Fruit fly (Drosophila melanogaster) whole organism, embryonic: ENCODE results near the gene CG18135.
A peak's percentile ranks its signal among the peaks of the same experiment; 100 is the strongest.

Source experiments
- B-H1 ChIP-seq: fragments of 200-800 bp; sonication (Bioruptor generic); IDR thresholded peaks from 3 replicates; pipeline ENCODE4 v1.3.6; 2022; ENCODE audit warnings: missing biosample characterization, missing genetic modification characterization
- Bgb ChIP-seq: fragments of 200-800 bp; sonication (Bioruptor generic); IDR thresholded peaks from 2 replicates; pipeline ENCODE4 v1.3.6; 2022; ENCODE audit warnings: missing biosample characterization, missing genetic modification characterization; ENCODE audit not compliant: partially characterized antibody
- CG10431 ChIP-seq: fragments of 200-800 bp; sonication (Bioruptor generic); optimal IDR thresholded peaks from 3 replicates; lab custom pipeline; 2018; ENCODE audit warnings: missing biosample characterization, mild to moderate bottlenecking, missing genetic modification characterization
- CG12391 ChIP-seq: fragments of 200-800 bp; sonication (Bioruptor generic); optimal IDR thresholded peaks from 3 replicates; lab custom pipeline; 2018; ENCODE audit warnings: missing biosample characterization, mild to moderate bottlenecking, missing genetic modification characterization, moderate library complexity
- CG12659 ChIP-seq: fragments of 200-800 bp; sonication (Bioruptor generic); optimal IDR thresholded peaks from 3 replicates; lab custom pipeline; 2017; ENCODE audit warnings: mild to moderate bottlenecking, missing biosample characterization, missing genetic modification reagents, missing genetic modification characterization
- CG12769 ChIP-seq: fragments of 200-800 bp; sonication (Bioruptor generic); optimal IDR thresholded peaks from 2 replicates; lab custom pipeline; 2019; ENCODE audit warnings: missing biosample characterization, mild to moderate bottlenecking, missing genetic modification characterization, moderate library complexity
- CG2202 ChIP-seq: fragments of 200-800 bp; sonication (Bioruptor generic); optimal IDR thresholded peaks from 2 replicates; lab custom pipeline; 2018; ENCODE audit warnings: missing biosample characterization, mild to moderate bottlenecking, missing genetic modification characterization
- CG31365 ChIP-seq: fragments of 200-800 bp; sonication (Bioruptor generic); optimal IDR thresholded peaks from 2 replicates; lab custom pipeline; 2018; ENCODE audit warnings: missing biosample characterization, mild to moderate bottlenecking, missing genetic modification characterization
- CG6254 ChIP-seq: fragments of 200-800 bp; sonication (Bioruptor generic); optimal IDR thresholded peaks from 3 replicates; lab custom pipeline; 2017; ENCODE audit warnings: mild to moderate bottlenecking, missing biosample characterization, missing genetic modification reagents, missing genetic modification characterization
- CG7963 ChIP-seq: fragments of 200-800 bp; sonication (Bioruptor generic); IDR thresholded peaks from 3 replicates; pipeline ENCODE4 v1.3.6; 2022; ENCODE audit warnings: missing biosample characterization, missing genetic modification characterization; ENCODE audit not compliant: partially characterized antibody
- Chrac-16 ChIP-seq: fragments of 200-800 bp; sonication (Bioruptor generic); optimal IDR thresholded peaks from 3 replicates; lab custom pipeline; 2016; ENCODE audit warnings: missing biosample characterization, missing genetic modification characterization
- D19B ChIP-seq: fragments of 200-800 bp; sonication (Bioruptor generic); optimal IDR thresholded peaks from 2 replicates; lab custom pipeline; 2017; ENCODE audit warnings: missing biosample characterization, mild to moderate bottlenecking, missing genetic modification characterization
- Deaf1 ChIP-seq: fragments of 200-800 bp; optimal IDR thresholded peaks from 3 replicates; lab custom pipeline; 2019; ENCODE audit warnings: missing biosample characterization, mild to moderate bottlenecking, missing genetic modification characterization, moderate library complexity
- Doc2 ChIP-seq: fragments of 200-800 bp; sonication (Bioruptor generic); IDR thresholded peaks from 2 replicates; pipeline ENCODE4 v1.3.6; 2022; ENCODE audit warnings: missing biosample characterization, missing genetic modification characterization
- Doc3 ChIP-seq: fragments of 200-800 bp; sonication (Bioruptor generic); IDR thresholded peaks from 3 replicates; pipeline ENCODE4 v1.3.6; 2022; ENCODE audit warnings: missing biosample characterization, missing genetic modification characterization; ENCODE audit not compliant: partially characterized antibody
- ERR ChIP-seq: fragments of 200-800 bp; sonication (Bioruptor generic); optimal IDR thresholded peaks from 2 replicates; lab custom pipeline; 2016; ENCODE audit warnings: missing biosample characterization, missing genetic modification characterization
- Eip74EF ChIP-seq, 2 experiments: fragments of 200-800 bp in 1 of 2; fragments of >200 bp in 1 of 2; sonication (Bioruptor generic) in 1 of 2; optimal IDR thresholded peaks; 2 replicates each; lab custom pipeline; 2017 to 2019; ENCODE audit warnings: missing biosample characterization in 2 of 2, missing genetic modification characterization in 2 of 2, mild to moderate bottlenecking in 1 of 2, moderate library complexity in 1 of 2
- Fer1 ChIP-seq: fragments of 200-800 bp; sonication (Bioruptor generic); optimal IDR thresholded peaks from 2 replicates; lab custom pipeline; 2017; ENCODE audit warnings: missing biosample characterization, mild to moderate bottlenecking, missing genetic modification characterization
- Fer2 ChIP-seq: fragments of 200-800 bp; sonication (Bioruptor generic); optimal IDR thresholded peaks from 2 replicates; lab custom pipeline; 2018; ENCODE audit warnings: missing biosample characterization, mild to moderate bottlenecking, missing genetic modification characterization, moderate library complexity
- Fer3 ChIP-seq: fragments of 200-800 bp; sonication (Bioruptor generic); optimal IDR thresholded peaks from 2 replicates; lab custom pipeline; 2018; ENCODE audit warnings: missing biosample characterization, mild to moderate bottlenecking, missing genetic modification characterization, moderate library complexity
- Hr39 ChIP-seq: fragments of >200 bp; optimal IDR thresholded peaks from 2 replicates; lab custom pipeline; 2017
- Lim3 ChIP-seq: fragments of 200-800 bp; sonication (Bioruptor generic); IDR thresholded peaks from 2 replicates; pipeline ENCODE4 v1.3.6; 2022; ENCODE audit warnings: missing biosample characterization, missing genetic modification characterization
- Mad ChIP-seq: fragments of 200-800 bp; sonication (Bioruptor generic); optimal IDR thresholded peaks from 2 replicates; lab custom pipeline; 2016; ENCODE audit warnings: missing biosample characterization, missing genetic modification characterization
- NK7.1 ChIP-seq: fragments of 200-800 bp; sonication (Bioruptor generic); optimal IDR thresholded peaks from 3 replicates; lab custom pipeline; 2016; ENCODE audit warnings: missing biosample characterization, missing genetic modification characterization
- Nf-YB ChIP-seq: fragments of 200-800 bp; sonication (Bioruptor generic); optimal IDR thresholded peaks from 3 replicates; lab custom pipeline; 2019; ENCODE audit warnings: missing biosample characterization, mild to moderate bottlenecking, missing genetic modification characterization, moderate library complexity
- Ravus ChIP-seq: fragments of 200-800 bp; sonication (Bioruptor generic); IDR thresholded peaks from 2 replicates; pipeline ENCODE4 v1.3.6; 2022; ENCODE audit warnings: missing biosample characterization, missing genetic modification characterization
- Sin3A ChIP-seq: fragments of >200 bp; optimal IDR thresholded peaks from 2 replicates; lab custom pipeline; 2018
- Sox100B ChIP-seq: fragments of 200-800 bp; sonication (Bioruptor generic); optimal IDR thresholded peaks from 3 replicates; lab custom pipeline; 2018; ENCODE audit warnings: missing biosample characterization, mild to moderate bottlenecking, missing genetic modification characterization
- Sox102F ChIP-seq: fragments of 200-800 bp; sonication (Bioruptor generic); optimal IDR thresholded peaks from 2 replicates; lab custom pipeline; 2018; ENCODE audit warnings: missing biosample characterization, mild to moderate bottlenecking, missing genetic modification characterization, moderate library complexity
- Spps ChIP-seq: fragments of 200-800 bp; sonication (Bioruptor generic); optimal IDR thresholded peaks from 2 replicates; lab custom pipeline; 2018; ENCODE audit warnings: missing biosample characterization, mild to moderate bottlenecking, missing genetic modification characterization
- TFAM ChIP-seq: fragments of 200-800 bp; sonication (Bioruptor generic); optimal IDR thresholded peaks from 2 replicates; lab custom pipeline; 2017; ENCODE audit warnings: missing biosample characterization, missing genetic modification characterization, inconsistent platforms
- ac ChIP-seq: fragments of 200-800 bp; sonication (Bioruptor generic); optimal IDR thresholded peaks from 3 replicates; lab custom pipeline; 2017; ENCODE audit warnings: missing biosample characterization, mild to moderate bottlenecking, missing genetic modification characterization
- cad ChIP-seq: fragments of >200 bp; optimal IDR thresholded peaks from 2 replicates; lab custom pipeline; 2017; ENCODE audit warnings: missing biosample characterization, missing genetic modification characterization
- cato ChIP-seq: fragments of 200-800 bp; sonication (Bioruptor generic); optimal IDR thresholded peaks from 2 replicates; lab custom pipeline; 2016; ENCODE audit warnings: missing biosample characterization, missing genetic modification characterization, borderline replicate concordance
- dati ChIP-seq: fragments of 200-800 bp; sonication (Bioruptor generic); IDR thresholded peaks from 2 replicates; pipeline ENCODE4 v1.3.6; 2022; ENCODE audit warnings: missing biosample characterization, missing genetic modification characterization
- dimm ChIP-seq: fragments of 200-800 bp; sonication (Bioruptor generic); IDR thresholded peaks from 2 replicates; pipeline ENCODE4 v1.3.6; 2022; ENCODE audit warnings: missing biosample characterization, missing genetic modification characterization
- fd96Cb ChIP-seq: fragments of 200-800 bp; sonication (Bioruptor generic); optimal IDR thresholded peaks from 2 replicates; lab custom pipeline; 2018; ENCODE audit warnings: missing biosample characterization, mild to moderate bottlenecking, missing genetic modification characterization, moderate library complexity
- gcm2 ChIP-seq: fragments of 200-800 bp; sonication (Bioruptor generic); optimal IDR thresholded peaks from 2 replicates; lab custom pipeline; 2016; ENCODE audit warnings: missing biosample characterization, missing genetic modification characterization
- gt ChIP-seq: fragments of 200-800 bp; sonication (Bioruptor generic); IDR thresholded peaks from 2 replicates; pipeline ENCODE4 v1.3.6; 2022; ENCODE audit warnings: missing biosample characterization, missing genetic modification characterization
- kay ChIP-seq: fragments of 200-800 bp; sonication (Bioruptor generic); optimal IDR thresholded peaks from 2 replicates; lab custom pipeline; 2016; ENCODE audit warnings: missing biosample characterization, missing genetic modification characterization
- lab ChIP-seq: fragments of 200-800 bp; sonication (Bioruptor generic); optimal IDR thresholded peaks from 3 replicates; lab custom pipeline; 2017; ENCODE audit warnings: missing biosample characterization, missing genetic modification characterization, mild to moderate bottlenecking, moderate library complexity, missing genetic modification reagents
- lbe ChIP-seq: fragments of 200-800 bp; sonication (Bioruptor generic); optimal IDR thresholded peaks from 2 replicates; lab custom pipeline; 2016; ENCODE audit warnings: missing biosample characterization, mild to moderate bottlenecking, missing genetic modification characterization
- nerfin-1 ChIP-seq: fragments of 200-800 bp; sonication (Bioruptor generic); optimal IDR thresholded peaks from 3 replicates; lab custom pipeline; 2019; ENCODE audit warnings: missing biosample characterization, mild to moderate bottlenecking, missing genetic modification characterization, moderate library complexity
- nerfin-2 ChIP-seq: fragments of 200-800 bp; sonication (Bioruptor generic); IDR thresholded peaks from 2 replicates; pipeline ENCODE4 v1.3.6; 2022; ENCODE audit warnings: missing biosample characterization, missing genetic modification characterization; ENCODE audit not compliant: partially characterized antibody
- psq ChIP-seq: fragments of 200-800 bp; sonication (Bioruptor generic); optimal IDR thresholded peaks from 2 replicates; lab custom pipeline; 2017; ENCODE audit warnings: missing biosample characterization, missing genetic modification characterization
- seq ChIP-seq: fragments of 200-800 bp; sonication (Bioruptor generic); IDR thresholded peaks from 2 replicates; pipeline ENCODE4 v1.3.6; 2022; ENCODE audit warnings: missing biosample characterization, missing genetic modification characterization
- tgo ChIP-seq: fragments of 200-800 bp; sonication (Bioruptor generic); IDR thresholded peaks from 3 replicates; pipeline ENCODE4 v1.3.6; 2022; ENCODE audit warnings: missing biosample characterization, missing genetic modification characterization
- tx ChIP-seq: fragments of 200-800 bp; sonication (Bioruptor generic); optimal IDR thresholded peaks from 2 replicates; lab custom pipeline; 2016; ENCODE audit warnings: missing biosample characterization, missing genetic modification characterization
- wdn ChIP-seq: fragments of 200-800 bp; sonication (Bioruptor generic); IDR thresholded peaks from 2 replicates; pipeline ENCODE4 v1.3.6; 2022; ENCODE audit warnings: missing biosample characterization, missing genetic modification characterization
- yki ChIP-seq: fragments of >200 bp; optimal IDR thresholded peaks from 3 replicates; lab custom pipeline; 2018

Gene CG18135

dm6 chr3L:19045299-19046025, 47.4 kb upstream of the CG18135 start, which contains the start of gene nkd (continued):
- TF ChIP-seq dimm (GFP tag; lab: Robert Waterston, UW) (peak; percentile 82), NK7.1 (GFP tag; lab: Kevin White, UChicago) (peak; percentile 41), CG10431 (GFP tag; lab: Kevin White, UChicago) (peak; percentile 63), Nf-YB (GFP tag; lab: Kevin White, UChicago) (peak; percentile 79), fd96Cb (tag; lab: Kevin White, UChicago) (peak; percentile 83), dati (GFP tag; lab: Robert Waterston, UW) (peak; percentile 64; the same call in 1 of the 2 replicates), gcm2 (peak; percentile 59), yki (lab: Kevin White, UChicago) (no peak), D19B (GFP tag; lab: Kevin White, UChicago) (peak; percentile 91), Fer1 (GFP tag; lab: Kevin White, UChicago) (peak; percentile 85), CG31365 (peak; percentile 40), Fer2 (tag; lab: Kevin White, UChicago) (peak; percentile 77), wdn (GFP tag; lab: Robert Waterston, UW) (peak; percentile 81), Mad (peak; percentile 69), Eip74EF (GFP tag; optimal IDR thresholded peaks at IDR 0.05; lab: Kevin White, UChicago) (peak in 1 of 2 experiments; percentile 84), B-H1 (GFP tag; lab: Robert Waterston, UW) (peak; percentile 90), tgo (peak; percentile 91), Chrac-16 (peak; percentile 89), CG6254 (GFP tag; lab: Kevin White, UChicago) (peak; percentile 56), tx (GFP tag; lab: Kevin White, UChicago) (peak; percentile 53), Doc2 (no peak), CG2202 (tag; lab: Kevin White, UChicago) (peak; percentile 69), Sin3A (lab: Kevin White, UChicago) (no peak), Sox100B (peak; percentile 89), Ravus (GFP tag; lab: Robert Waterston, UW) (peak; percentile 51; the same call in 1 of the 2 replicates), Hr39 (lab: Kevin White, UChicago) (no peak), nerfin-1 (peak; percentile 84), lab (peak; percentile 80), seq (GFP tag; lab: Robert Waterston, UW) (peak; percentile 88), ERR (GFP tag; lab: Kevin White, UChicago) (peak; percentile 4), Deaf1 (tag; lab: Kevin White, UChicago) (peak; percentile 68), cad (no peak), TFAM (GFP tag; lab: Kevin White, UChicago) (no peak), Doc3 (no peak), Bgb (GFP tag; lab: Robert Waterston, UW) (peak; percentile 78), Fer3 (tag; lab: Kevin White, UChicago) (peak; percentile 93), CG12769 (tag; lab: Kevin White, UChicago) (peak; percentile 60), cato (GFP tag; lab: Kevin White, UChicago) (peak; percentile 76), psq (GFP tag; lab: Kevin White, UChicago) (peak; percentile 69), CG7963 (GFP tag; lab: Robert Waterston, UW) (no peak), Lim3 (no peak), lbe (GFP tag; lab: Kevin White, UChicago) (peak; percentile 75), kay (GFP tag; lab: Kevin White, UChicago) (peak; percentile 68), CG12659 (peak; percentile 90), nerfin-2 (GFP tag; lab: Robert Waterston, UW) (no peak; the same call in 1 of the 2 replicates), Sox102F (peak; percentile 91), ac (peak; percentile 38), Spps (peak; percentile 80), gt (GFP tag; lab: Robert Waterston, UW) (peak; percentile 28; the same call in 1 of the 2 replicates), CG12391 (tag; lab: Kevin White, UChicago) (peak; percentile 97)
